Worm (Caenorhabditis elegans): ENCODE results near the gene npp-9.
"Not testable (repeated sequence)": the region's sequence is repeated elsewhere in the genome, so short reads cannot be mapped to it uniquely, and the experiment has no call there.

Gene npp-9

ce11 chrIII:3433487-3434131 is 29.3 kb upstream of the npp-9 start:
- TF ChIP-seq set-16 (GFP tag; IDR thresholded peaks at IDR 0.05) (peak; percentile 84), unc-62 (GFP tag; optimal IDR thresholded peaks at IDR 0.05 in 1 of 2) (peak in 1 of 2 experiments; percentile 57)
- TF ChIP-seq unc-62 (tag; optimal IDR thresholded peaks at IDR 0.05): not testable (repeated sequence)

- TF ChIP-seq nhr-237 (tag; optimal IDR thresholded peaks at IDR 0.05): no peak
Measured at ce11 chrIII:3431385-3431784, 27.1 kb upstream of the npp-9 start, which contains the start of gene K01A11.1. Gene K01A11.1, minus strand, starts transcription at chrIII:3431485.

ce11 chrIII:3430667-3431066 is 26.4 kb upstream of the npp-9 start:
- TF ChIP-seq lin-1 (GFP tag; IDR thresholded peaks at IDR 0.05) (no peak), ceh-28 (tag; optimal IDR thresholded peaks at IDR 0.05) (peak; percentile 61), ceh-32 (tag; optimal IDR thresholded peaks at IDR 0.05; ENCODE audit: poor library complexity) (no peak), lsy-2 (tag; optimal IDR thresholded peaks at IDR 0.05) (no peak), fos-1 (tag; optimal IDR thresholded peaks at IDR 0.05) (no peak), nhr-28 (tag; optimal IDR thresholded peaks at IDR 0.05) (no peak), nhr-25 (tag; optimal IDR thresholded peaks at IDR 0.05; ENCODE audit: borderline replicate concordance, insufficient read depth) (no peak)

ce11 chrIII:3429761-3430160 is 25.5 kb upstream of the npp-9 start:
- TF ChIP-seq ceh-28 (tag; optimal IDR thresholded peaks at IDR 0.05) (peak; percentile 82), F37D6.2 (tag; optimal IDR thresholded peaks at IDR 0.05) (no peak), lin-29 (GFP tag; IDR thresholded peaks at IDR 0.05) (no peak), fos-1 (tag; optimal IDR thresholded peaks at IDR 0.05) (no peak), nhr-28 (tag; optimal IDR thresholded peaks at IDR 0.05) (no peak)

- TF ChIP-seq unc-62 (GFP tag; optimal IDR thresholded peaks at IDR 0.05 in 1 of 2) (peak in 1 of 2 experiments; percentile 95), unc-62 (tag; optimal IDR thresholded peaks at IDR 0.05) (no peak), Y105C5A.15 (GFP tag; IDR thresholded peaks at IDR 0.05) (no peak)
Measured at ce11 chrIII:3428574-3428973, 24.3 kb upstream of the npp-9 start.

- no peak for TF ChIP-seq mxl-3 (GFP tag; optimal IDR thresholded peaks at IDR 0.05)
- TF ChIP-seq arid-1 (GFP tag; conservative IDR thresholded peaks at IDR 0.05): peak; percentile 83
- TF ChIP-seq R02D3.7 (tag; optimal IDR thresholded peaks at IDR 0.05): no peak
- TF ChIP-seq zfp-3 (GFP tag; conservative IDR thresholded peaks at IDR 0.05): peak; percentile 54; the same call in 1 of the 2 replicates
- TF ChIP-seq zip-11 (GFP tag; IDR thresholded peaks at IDR 0.05): no peak
- no peak for TF ChIP-seq nhr-6 (tag; optimal IDR thresholded peaks at IDR 0.05)
- TF ChIP-seq egl-43 (GFP tag; IDR thresholded peaks at IDR 0.05): peak; percentile 83
- no peak for TF ChIP-seq aly-2 (tag; optimal IDR thresholded peaks at IDR 0.05)
- TF ChIP-seq hlh-30 (tag; optimal IDR thresholded peaks at IDR 0.05; ENCODE audit: insufficient read depth): no peak
- no peak for TF ChIP-seq saeg-2 (GFP tag; IDR thresholded peaks at IDR 0.05)
- TF ChIP-seq spr-1 (tag; optimal IDR thresholded peaks at IDR 0.05): no peak
- TF ChIP-seq daf-16 (GFP tag; optimal IDR thresholded peaks at IDR 0.05): no peak
- TF ChIP-seq daf-16 (tag; optimal IDR thresholded peaks at IDR 0.05): no peak
- TF ChIP-seq tag-97 (GFP tag; IDR thresholded peaks at IDR 0.05): no peak
- TF ChIP-seq F44E2.7 (GFP tag; IDR thresholded peaks at IDR 0.05): no peak
- TF ChIP-seq ztf-7 (tag; optimal IDR thresholded peaks at IDR 0.05): no peak
- TF ChIP-seq daf-12 (tag; optimal IDR thresholded peaks at IDR 0.05): no peak
- TF ChIP-seq nhr-237 (tag; optimal IDR thresholded peaks at IDR 0.05): no peak
- TF ChIP-seq dve-1 (tag; optimal IDR thresholded peaks at IDR 0.05; ENCODE audit: insufficient read depth): no peak
- TF ChIP-seq duxl-1 (tag; optimal IDR thresholded peaks at IDR 0.05; ENCODE audit: poor library complexity): peak; percentile 37
- TF ChIP-seq F26F4.8 (GFP tag; conservative IDR thresholded peaks at IDR 0.05): no peak
- TF ChIP-seq dpl-1 (GFP tag; optimal IDR thresholded peaks at IDR 0.05): no peak
- no peak for TF ChIP-seq nhr-11 (tag; optimal IDR thresholded peaks at IDR 0.05)
- no peak for TF ChIP-seq ceh-82 (tag; optimal IDR thresholded peaks at IDR 0.05)
- 0 out of 2 replicates have a peak, but pooled peaks have one; percentile 14 for TF ChIP-seq php-3 (GFP tag; IDR thresholded peaks at IDR 0.05)
- TF ChIP-seq nhr-102 (tag; optimal IDR thresholded peaks at IDR 0.05): no peak
- no peak for TF ChIP-seq F10B5.3 (tag; optimal IDR thresholded peaks at IDR 0.05)
- TF ChIP-seq unc-130 (GFP tag; optimal IDR thresholded peaks at IDR 0.05): no peak
Measured at ce11 chrIII:3426741-3427140, 22.5 kb upstream of the npp-9 start.
